Worm (Caenorhabditis elegans) whole organism, L2 larva: ENCODE results near the gene R02D5.3.

ENCODE experiments used
- R02D3.7 ChIP-seq: fragments of 150-350 bp; optimal IDR thresholded peaks from 2 replicates; lab custom pipeline; 2014; ENCODE audit warnings: missing biosample characterization, missing genetic modification characterization
- ama-1 ChIP-seq: fragments of 150-350 bp; optimal IDR thresholded peaks from 2 replicates; lab custom pipeline; 2018; ENCODE audit warnings: inconsistent platforms
- elt-3 ChIP-seq: sonication (generic microtip); optimal IDR thresholded peaks from 2 replicates; lab custom pipeline; 2017; ENCODE audit warnings: missing biosample characterization, missing genetic modification characterization
- lin-11 ChIP-seq: fragments of 150-350 bp; sonication (generic microtip); optimal IDR thresholded peaks from 2 replicates; lab custom pipeline; 2014; ENCODE audit warnings: missing biosample characterization, missing genetic modification characterization, inconsistent platforms, mixed read lengths
- mbf-1 ChIP-seq: sonication (generic microtip); optimal IDR thresholded peaks from 2 replicates; lab custom pipeline; 2017; ENCODE audit warnings: missing biosample characterization, missing genetic modification characterization
- nhr-25 ChIP-seq: fragments of 150-350 bp; sonication (generic microtip); optimal IDR thresholded peaks from 3 replicates; lab custom pipeline; 2014; ENCODE audit warnings: missing biosample characterization, missing genetic modification characterization
- ztf-4 ChIP-seq: fragments of 150-350 bp; optimal IDR thresholded peaks from 2 replicates; lab custom pipeline; 2014; ENCODE audit warnings: missing biosample characterization, missing genetic modification characterization

DNA sequence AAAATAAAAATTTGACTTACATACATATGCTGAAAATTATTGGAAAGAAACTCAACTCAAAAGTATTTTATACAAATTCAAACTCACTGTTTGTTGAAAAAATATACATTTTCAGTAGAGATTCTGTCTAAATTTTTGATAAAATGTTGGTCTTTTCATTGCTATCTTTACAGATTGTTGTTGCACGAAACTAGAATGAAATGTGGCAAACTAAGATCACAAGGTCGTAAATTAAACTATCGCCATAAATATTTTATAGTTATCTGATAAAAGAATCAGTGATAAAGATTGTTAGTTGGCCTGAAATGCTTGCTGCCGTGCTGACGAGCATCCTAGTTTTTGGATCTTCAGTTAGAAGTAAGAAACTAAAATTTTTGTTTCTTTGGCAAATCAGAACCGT lies 4.0 kb upstream of the R02D5.3 start, which contains the start of gene clec-55:
- TF ChIP-seq lin-11 (tag; lab: Kevin White, UChicago) (no peak), nhr-25 (tag; lab: Kevin White, UChicago) (no peak), ztf-4 (tag; lab: Kevin White, UChicago) (no peak), R02D3.7 (no peak), mbf-1 (tag; lab: Kevin White, UChicago) (no peak), elt-3 (tag; lab: Kevin White, UChicago) (no peak), ama-1 (lab: Kevin White, UChicago) (no peak)
